Worm (Caenorhabditis elegans) whole organism, early embryonic: ENCODE data around the gene F01D4.5.

ENCODE experiments used
- F13C5.2 ChIP-seq: sonication (generic microtip); optimal IDR thresholded peaks from 2 replicates; lab custom pipeline; 2017; ENCODE audit warnings: mild to moderate bottlenecking, missing genetic modification characterization, inconsistent platforms, missing compliant biosample characterization
- ama-1 ChIP-seq: fragments of 150-350 bp; optimal IDR thresholded peaks from 2 replicates; lab custom pipeline; 2014
- flt-1 ChIP-seq: fragments of 200-800 bp; sonication (Bioruptor generic); IDR thresholded peaks from 2 replicates; pipeline ENCODE4 v1.3.6; 2022; ENCODE audit warnings: missing genetic modification characterization, missing compliant biosample characterization
- hmbx-1 ChIP-seq: sonication (generic microtip); optimal IDR thresholded peaks from 2 replicates; lab custom pipeline; 2016; ENCODE audit warnings: mild to moderate bottlenecking, missing genetic modification characterization, missing compliant biosample characterization
- hmg-4 ChIP-seq: fragments of 200-800 bp; sonication (Bioruptor generic); optimal IDR thresholded peaks from 2 replicates; lab custom pipeline; 2018; ENCODE audit warnings: mild to moderate bottlenecking, missing genetic modification characterization, missing compliant biosample characterization
- tra-4 ChIP-seq: sonication (generic microtip); optimal IDR thresholded peaks from 2 replicates; lab custom pipeline; 2017; ENCODE audit warnings: missing genetic modification characterization, missing compliant biosample characterization

DNA sequence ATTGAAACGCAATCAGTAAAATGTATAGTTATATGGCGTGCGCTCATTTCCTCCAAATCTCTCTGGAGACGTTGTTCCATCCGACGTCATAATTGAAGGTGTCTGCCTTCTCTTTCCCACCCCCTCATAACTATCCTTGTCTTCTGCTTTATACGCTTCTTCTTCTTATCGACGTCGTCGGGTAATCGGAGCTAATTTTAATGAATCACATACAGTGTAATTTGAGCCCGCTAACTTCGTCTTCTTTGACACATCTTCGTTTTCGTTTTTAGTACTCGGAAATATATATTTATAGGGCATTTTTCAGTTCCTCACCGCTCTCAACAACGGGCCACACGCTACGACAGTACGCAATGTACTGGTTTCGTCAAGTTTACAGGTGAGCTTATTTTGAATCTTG is 47.1 kb downstream of the F01D4.5 start, which contains the start of gene ins-1:
- TF ChIP-seq F13C5.2 (tag; lab: Kevin White, UChicago) = no peak
- no peak for TF ChIP-seq ama-1 (lab: Kevin White, UChicago)
- TF ChIP-seq hmg-4 (GFP tag; lab: Kevin White, UChicago) = no peak
- TF ChIP-seq tra-4 = no peak
- no peak for TF ChIP-seq flt-1 (GFP tag; lab: Robert Waterston, UW)
- TF ChIP-seq hmbx-1 (tag; lab: Kevin White, UChicago) = no peak
